Worm (Caenorhabditis elegans) whole organism, mixed stage, embryonic: ENCODE results near the gene F55C5.10.

Experiments used
- bed-3 ChIP-seq: fragments of 200-800 bp; sonication (Bioruptor generic); optimal IDR thresholded peaks from 3 replicates; lab custom pipeline; 2018; ENCODE audit warnings: mild to moderate bottlenecking, missing genetic modification characterization, moderate library complexity, missing compliant biosample characterization
- blmp-1 ChIP-seq: fragments of 150-350 bp; optimal IDR thresholded peaks from 2 replicates; lab custom pipeline; 2014; ENCODE audit warnings: missing biosample characterization, missing genetic modification characterization
- cnd-1 ChIP-seq: fragments of 200-800 bp; sonication (Bioruptor generic); optimal IDR thresholded peaks from 2 replicates; lab custom pipeline; 2018; ENCODE audit warnings: mild to moderate bottlenecking, missing genetic modification characterization, missing compliant biosample characterization
- elt-1 ChIP-seq: sonication (generic microtip); optimal IDR thresholded peaks from 2 replicates; lab custom pipeline; 2017; ENCODE audit warnings: missing genetic modification characterization, mild to moderate bottlenecking, missing compliant biosample characterization, antibody characterized with exemption, moderate library complexity, borderline replicate concordance; ENCODE audit not compliant: insufficient read depth
- ham-2 ChIP-seq: fragments of 200-800 bp; sonication (Bioruptor generic); optimal IDR thresholded peaks from 2 replicates; lab custom pipeline; 2018; ENCODE audit warnings: mild to moderate bottlenecking, missing genetic modification characterization, missing compliant biosample characterization
- mls-2 ChIP-seq: sonication (generic microtip); optimal IDR thresholded peaks from 2 replicates; lab custom pipeline; 2016; ENCODE audit warnings: mild to moderate bottlenecking, missing genetic modification characterization, moderate library complexity, missing compliant biosample characterization
- pha-4 ChIP-seq: fragments of 150-350 bp; optimal IDR thresholded peaks from 2 replicates; lab custom pipeline; 2018; ENCODE audit warnings: missing biosample characterization, missing genetic modification reagents, missing genetic modification characterization
- sem-2 ChIP-seq: fragments of 200-800 bp; sonication (Bioruptor generic); optimal IDR thresholded peaks from 2 replicates; lab custom pipeline; 2018; ENCODE audit warnings: mild to moderate bottlenecking, missing genetic modification characterization, missing compliant biosample characterization
- snpc-4 ChIP-seq: fragments of 150-350 bp; optimal IDR thresholded peaks from 2 replicates; lab custom pipeline; 2014; ENCODE audit warnings: missing biosample characterization, missing genetic modification characterization
- sptf-1 ChIP-seq: sonication (generic microtip); optimal IDR thresholded peaks from 2 replicates; lab custom pipeline; 2017; ENCODE audit warnings: mild to moderate bottlenecking, missing genetic modification characterization, moderate library complexity, missing compliant biosample characterization
- unc-120 ChIP-seq: sonication (generic microtip); optimal IDR thresholded peaks from 2 replicates; lab custom pipeline; 2017; ENCODE audit warnings: missing genetic modification characterization, missing compliant biosample characterization; ENCODE audit not compliant: poor library complexity, severe bottlenecking
- unc-62 ChIP-seq: fragments of 150-350 bp; optimal IDR thresholded peaks from 2 replicates; lab custom pipeline; 2014; ENCODE audit warnings: missing biosample characterization, missing genetic modification reagents, missing genetic modification characterization
- ztf-11 ChIP-seq: fragments of 150-350 bp; optimal IDR thresholded peaks from 2 replicates; lab custom pipeline; 2014; ENCODE audit warnings: missing biosample characterization, missing genetic modification characterization

ce11 chrV:12234293-12235004, 48.8 kb upstream of the F55C5.10 start, which contains the start of gene myo-3:
- TF ChIP-seq unc-62 (GFP tag; lab: Kevin White, UChicago) (no peak), unc-120 (peak; percentile 79), cnd-1 (tag; lab: Kevin White, UChicago) (no peak), ztf-11 (no peak), mls-2 (no peak), blmp-1 (tag; lab: Kevin White, UChicago) (no peak), bed-3 (GFP tag; lab: Kevin White, UChicago) (no peak), sptf-1 (tag; lab: Kevin White, UChicago) (no peak), pha-4 (tag; lab: Kevin White, UChicago) (no peak), ham-2 (GFP tag; lab: Kevin White, UChicago) (no peak), snpc-4 (tag; lab: Kevin White, UChicago) (no peak), sem-2 (GFP tag; lab: Kevin White, UChicago) (no peak), elt-1 (tag; lab: Kevin White, UChicago) (no peak)
